Worm (Caenorhabditis elegans): ENCODE results near the gene btb-19.

DNA sequence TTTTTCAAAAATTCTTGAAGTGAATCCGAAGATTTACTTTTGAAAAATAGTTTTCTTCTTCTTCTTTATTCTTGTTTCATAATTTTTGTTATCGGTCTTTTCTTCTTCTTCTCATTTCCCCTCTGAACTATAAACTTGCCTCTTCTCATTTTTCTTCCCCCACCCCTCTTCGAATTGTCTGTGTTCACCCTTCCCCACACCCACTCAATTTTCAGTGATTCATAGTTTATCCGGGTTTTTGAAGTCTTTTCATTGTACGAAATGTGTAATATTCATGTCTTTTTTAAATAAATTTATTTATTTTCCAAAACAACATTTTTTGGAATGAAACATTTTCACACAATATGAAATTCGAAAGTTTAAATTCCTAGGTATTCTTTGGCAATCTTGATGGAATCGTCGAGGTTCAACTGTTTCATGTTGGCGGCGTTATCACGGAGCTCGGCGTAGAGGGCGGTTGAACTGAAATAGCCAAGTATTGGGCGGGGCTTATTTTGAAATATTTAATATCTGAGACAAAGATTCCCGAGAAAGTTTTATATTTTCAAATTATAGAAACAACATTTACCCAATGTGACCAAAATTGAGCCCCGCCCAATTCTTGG is 29.2 kb downstream of the btb-19 start:
- TF ChIP-seq mdl-1 (tag; optimal IDR thresholded peaks at IDR 0.05) (no peak), nhr-28 (tag; optimal IDR thresholded peaks at IDR 0.05) (no peak), nhr-11 (tag; optimal IDR thresholded peaks at IDR 0.05) (no peak), nfya-1 (tag; optimal IDR thresholded peaks at IDR 0.05; ENCODE audit: insufficient read depth) (no peak), snpc-4 (tag; optimal IDR thresholded peaks at IDR 0.05) (no peak), ZK546.5 (tag; optimal IDR thresholded peaks at IDR 0.05) (no peak), egl-27 (tag; optimal IDR thresholded peaks at IDR 0.05) (no peak), nhr-237 (tag; optimal IDR thresholded peaks at IDR 0.05) (no peak), nhr-25 (tag; optimal IDR thresholded peaks at IDR 0.05) (no peak), nhr-76 (tag; optimal IDR thresholded peaks at IDR 0.05) (no peak), ama-1 (optimal IDR thresholded peaks at IDR 0.05) (peak; percentile 85), pqm-1 (tag; optimal IDR thresholded peaks at IDR 0.05) (no peak)
